Worm (Caenorhabditis elegans): ENCODE results near the gene srsx-10.
A peak's percentile ranks its signal among the peaks of the same experiment; 100 is the strongest.

The srsx-10 gene

DNA sequence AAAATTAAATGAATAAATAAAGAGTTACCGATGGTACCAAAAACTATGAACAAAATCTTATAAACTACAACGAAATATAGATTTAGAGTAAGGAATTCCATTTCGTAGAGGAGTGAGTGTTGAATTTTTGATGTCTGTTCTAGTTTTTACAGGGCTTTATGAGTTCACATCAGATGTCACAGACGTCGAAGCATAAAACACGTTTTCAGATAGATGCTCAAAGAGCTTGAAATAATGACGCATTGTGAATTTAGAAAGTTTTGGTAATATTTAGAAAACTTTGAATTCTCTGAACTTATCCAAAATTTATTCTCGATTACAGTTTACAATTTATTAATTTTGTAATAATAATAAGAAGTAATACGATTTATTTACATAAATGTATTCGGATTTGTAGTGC, 1.6 kb downstream of the srsx-10 start, which contains the start of gene srsx-9:
Gene srsx-9 (minus strand): TSS at position 101 of the 400 bp plus-strand sequence.
- TF ChIP-seq rbr-2 (tag; optimal IDR thresholded peaks at IDR 0.05) = no peak

- TF ChIP-seq lim-7 (GFP tag; IDR thresholded peaks at IDR 0.05) (no peak), daf-16 (GFP tag; optimal IDR thresholded peaks at IDR 0.05) (no peak), daf-16 (tag; optimal IDR thresholded peaks at IDR 0.05) (peak; percentile 61), nhr-11 (tag; optimal IDR thresholded peaks at IDR 0.05) (peak; percentile 11), unc-62 (GFP tag; optimal IDR thresholded peaks at IDR 0.05 in 1 of 2) (peak in 1 of 2 experiments; percentile 33), unc-62 (tag; optimal IDR thresholded peaks at IDR 0.05) (no peak), hmg-1.1 (GFP tag; IDR thresholded peaks at IDR 0.05) (no peak), nhr-28 (tag; optimal IDR thresholded peaks at IDR 0.05) (peak; percentile 48), daf-8 (GFP tag; IDR thresholded peaks at IDR 0.05) (no peak), sdz-12 (GFP tag; optimal IDR thresholded peaks at IDR 0.05) (no peak), Y48G9A.11 (GFP tag; IDR thresholded peaks at IDR 0.05) (no peak), pqm-1 (tag; optimal IDR thresholded peaks at IDR 0.05) (no peak), vab-7 (GFP tag; IDR thresholded peaks at IDR 0.05) (no peak), dve-1 (tag; optimal IDR thresholded peaks at IDR 0.05; ENCODE audit: insufficient read depth) (peak; percentile 13), unc-39 (tag; optimal IDR thresholded peaks at IDR 0.05) (no peak), T26A8.4 (GFP tag; IDR thresholded peaks at IDR 0.05) (no peak), egl-43 (GFP tag; IDR thresholded peaks at IDR 0.05) (no peak)
These were observed 5.1 kb downstream of the srsx-10 start for ce11 chrV:4969503-4969902.

DNA sequence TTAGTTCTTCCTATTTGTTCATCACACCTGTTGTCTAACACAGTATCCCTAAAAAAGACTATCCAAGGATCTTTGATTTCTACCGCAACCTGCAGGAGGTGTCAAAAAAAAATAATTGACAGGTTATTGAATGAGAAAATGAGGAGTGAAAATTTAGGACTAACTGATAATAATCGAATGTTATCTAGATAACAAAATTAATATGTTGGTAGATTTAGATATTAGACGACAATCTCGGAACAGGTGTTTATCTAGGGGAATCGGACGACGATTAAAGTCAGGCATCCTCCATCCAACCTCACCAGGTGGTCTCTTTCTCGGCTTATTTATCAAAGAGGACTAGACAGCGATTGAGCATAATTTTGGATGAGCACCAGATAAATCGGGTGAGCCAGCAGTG, 5.8 kb downstream of the srsx-10 start:
- TF ChIP-seq unc-130 (GFP tag; optimal IDR thresholded peaks at IDR 0.05) = no peak
- TF ChIP-seq unc-62 (GFP tag; optimal IDR thresholded peaks at IDR 0.05 in 1 of 2) = peak in 1 of 2 experiments; percentile 13
- no peak for TF ChIP-seq unc-62 (tag; optimal IDR thresholded peaks at IDR 0.05)
- TF ChIP-seq dve-1 (tag; optimal IDR thresholded peaks at IDR 0.05; ENCODE audit: insufficient read depth) = peak; percentile 27
- TF ChIP-seq dmd-6 (GFP tag; IDR thresholded peaks at IDR 0.05) = peak; percentile 17; the same call in 1 of the 2 replicates

DNA sequence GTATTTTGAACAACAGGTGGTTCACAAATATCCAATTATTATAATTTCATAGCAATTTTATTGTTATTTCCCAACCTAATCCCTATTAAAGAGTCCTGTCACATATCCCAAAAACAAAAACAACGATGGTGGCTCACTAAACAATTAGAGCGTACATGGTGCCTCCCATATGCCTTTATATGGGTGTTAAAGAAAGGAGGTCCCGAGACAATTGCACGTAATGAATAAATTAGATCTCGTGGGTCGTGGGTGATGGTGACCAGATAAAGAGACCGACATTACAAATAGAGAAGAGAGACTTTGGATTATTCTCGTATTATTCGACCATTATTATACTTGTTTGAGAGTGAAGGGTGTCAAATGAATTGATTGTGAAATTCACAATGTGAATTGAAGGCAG, 7.3 kb downstream of the srsx-10 start:
- TF ChIP-seq daf-19 (GFP tag; conservative IDR thresholded peaks at IDR 0.05) (no peak), ceh-82 (tag; optimal IDR thresholded peaks at IDR 0.05) (no peak), ceh-20 (GFP tag; IDR thresholded peaks at IDR 0.05) (no peak), dmd-6 (GFP tag; IDR thresholded peaks at IDR 0.05) (no peak), lim-7 (GFP tag; IDR thresholded peaks at IDR 0.05) (no peak), ztf-7 (tag; optimal IDR thresholded peaks at IDR 0.05) (no peak), nhr-48 (tag; optimal IDR thresholded peaks at IDR 0.05) (no peak), madf-9 (GFP tag; conservative IDR thresholded peaks at IDR 0.05) (no peak), fos-1 (tag; optimal IDR thresholded peaks at IDR 0.05) (no peak), nhr-10 (tag; optimal IDR thresholded peaks at IDR 0.05) (no peak), nhr-41 (GFP tag; IDR thresholded peaks at IDR 0.05) (no peak), tag-97 (GFP tag; IDR thresholded peaks at IDR 0.05) (no peak), dmd-8 (GFP tag; IDR thresholded peaks at IDR 0.05) (no peak), aha-1 (tag) (no peak), F37D6.2 (tag; optimal IDR thresholded peaks at IDR 0.05) (no peak), pha-4 (GFP tag; IDR thresholded peaks at IDR 0.05) (no peak), pha-4 (tag; optimal IDR thresholded peaks at IDR 0.05) (no peak), snpc-1.2 (GFP tag; IDR thresholded peaks at IDR 0.05) (no peak), T26A8.4 (GFP tag; IDR thresholded peaks at IDR 0.05) (no peak), daf-8 (GFP tag; IDR thresholded peaks at IDR 0.05) (no peak)

- TF ChIP-seq spr-1 (tag; optimal IDR thresholded peaks at IDR 0.05) (no peak), nhr-28 (tag; optimal IDR thresholded peaks at IDR 0.05) (peak; percentile 24)
These were observed 8.8 kb downstream of the srsx-10 start for ce11 chrV:4965790-4966189.

Measured in whole organism, L4 larva.